Fruit fly (Drosophila melanogaster): ENCODE data around the gene Srx.
A peak's percentile ranks its signal among the peaks of the same experiment; 100 is the strongest.

Gene Srx

dm6 chrX:17881138-17882121 is 24.7 kb downstream of the Srx start (continued):
- TF ChIP-seq PHDP (tag; optimal IDR thresholded peaks at IDR 0.05) (peak; percentile 41), CG8388 (GFP tag; optimal IDR thresholded peaks at IDR 0.05) (no peak), chif (GFP tag; optimal IDR thresholded peaks at IDR 0.05) (peak in 1 of 2 experiments; percentile 15)

DNA sequence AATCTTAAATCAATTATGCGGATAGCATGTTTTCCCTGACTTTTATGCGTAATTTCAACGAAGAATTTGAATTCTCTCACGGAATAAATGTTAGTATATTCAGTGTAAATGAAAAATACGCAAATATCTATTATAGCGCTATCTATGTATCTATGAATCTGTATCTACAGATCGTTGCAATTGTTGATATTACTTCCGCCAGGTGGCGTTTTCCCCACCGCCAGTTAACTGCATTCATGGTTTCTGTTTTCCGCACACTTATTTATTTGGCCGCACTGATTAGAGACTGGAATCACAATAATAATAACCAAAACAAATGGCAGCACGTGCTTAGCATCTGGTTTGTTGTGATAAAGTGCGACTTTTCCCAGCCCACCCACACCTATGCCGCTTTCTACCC is 26.0 kb downstream of the Srx start:
- no peak for TF ChIP-seq Bgb (GFP tag; IDR thresholded peaks at IDR 0.05; ENCODE audit: partially characterized antibody)
- no peak for TF ChIP-seq ara (GFP tag; IDR thresholded peaks at IDR 0.05)
- TF ChIP-seq cwo (GFP tag; optimal IDR thresholded peaks at IDR 0.05): peak; percentile 13
- TF ChIP-seq Med (GFP tag): peak; percentile 7
- no peak for TF ChIP-seq CG12155 (GFP tag; optimal IDR thresholded peaks at IDR 0.05)
- no peak for TF ChIP-seq sob (GFP tag; IDR thresholded peaks at IDR 0.05)
- no peak for TF ChIP-seq CG1832 (GFP tag; optimal IDR thresholded peaks at IDR 0.05)
- TF ChIP-seq C15 (GFP tag; IDR thresholded peaks at IDR 0.05): no peak
- no peak for TF ChIP-seq CG7372 (GFP tag; IDR thresholded peaks at IDR 0.05)
- TF ChIP-seq CTCF (GFP tag; optimal IDR thresholded peaks at IDR 0.05): peak; percentile 86
- TF ChIP-seq Dfd (GFP tag; optimal IDR thresholded peaks at IDR 0.05): no peak

- no peak for TF ChIP-seq CG5245 (GFP tag; optimal IDR thresholded peaks at IDR 0.05)
- no peak for TF ChIP-seq Eip74EF (GFP tag; optimal IDR thresholded peaks at IDR 0.05)
- no peak for TF ChIP-seq yki (optimal IDR thresholded peaks at IDR 0.05)
- TF ChIP-seq ase (GFP tag; IDR thresholded peaks at IDR 0.05): no peak
- no peak for TF ChIP-seq nau (GFP tag; optimal IDR thresholded peaks at IDR 0.05)
- no peak for TF ChIP-seq salm (tag; optimal IDR thresholded peaks at IDR 0.05)
- TF ChIP-seq kah (GFP tag; optimal IDR thresholded peaks at IDR 0.05): no peak
- TF ChIP-seq CG11723 (GFP tag; optimal IDR thresholded peaks at IDR 0.05): no peak
- TF ChIP-seq ranshi (GFP tag; IDR thresholded peaks at IDR 0.05): no peak
- no peak for TF ChIP-seq pita (GFP tag; optimal IDR thresholded peaks at IDR 0.05)
- TF ChIP-seq Dip2 (GFP tag; IDR thresholded peaks at IDR 0.05): no peak
- TF ChIP-seq CG16815 (GFP tag; optimal IDR thresholded peaks at IDR 0.05): no peak
- TF ChIP-seq hth (optimal IDR thresholded peaks at IDR 0.05): no peak
- TF ChIP-seq CHES-1-like (GFP tag; optimal IDR thresholded peaks at IDR 0.05): no peak
- no peak for TF ChIP-seq CG17802 (tag; optimal IDR thresholded peaks at IDR 0.05)
- no peak for TF ChIP-seq CG32772 (GFP tag; IDR thresholded peaks at IDR 0.05)
- TF ChIP-seq dpn (GFP tag; optimal IDR thresholded peaks at IDR 0.05): no peak
Observed at dm6 chrX:17883418-17883817, 26.6 kb downstream of the Srx start, which contains the start of gene CG12985. CG12985 (plus strand) TSS chrX:17883718.

DNA sequence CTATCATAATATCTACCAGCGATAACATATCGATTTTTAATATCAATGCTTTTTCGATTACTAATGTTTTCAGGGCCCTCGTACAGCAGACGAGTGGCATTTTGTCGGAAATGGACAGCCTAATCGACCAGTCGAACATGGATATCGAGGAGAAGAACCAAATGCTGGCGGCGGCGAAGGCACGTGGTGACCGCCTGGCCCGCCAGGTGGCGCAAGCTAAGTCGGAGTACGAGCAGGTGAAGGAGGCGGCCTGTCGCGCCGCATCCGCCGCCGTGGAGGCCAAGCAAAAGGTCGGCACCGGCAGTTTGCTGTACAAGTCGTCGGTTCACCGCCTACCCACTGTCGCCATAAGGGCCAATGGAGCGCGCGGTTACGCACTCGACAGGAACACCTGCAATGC is 27.8 kb downstream of the Srx start:
- TF ChIP-seq Optix (GFP tag; IDR thresholded peaks at IDR 0.05): no peak
- peak; percentile 31 for TF ChIP-seq stwl (tag; optimal IDR thresholded peaks at IDR 0.05)
- TF ChIP-seq CTCF (GFP tag; optimal IDR thresholded peaks at IDR 0.05): peak; percentile 89
- 0 out of 3 replicates have a peak, but pooled peaks have one; percentile 10 for TF ChIP-seq CG2889 (GFP tag; IDR thresholded peaks at IDR 0.05)
- no peak for TF ChIP-seq Ets97D (GFP tag; optimal IDR thresholded peaks at IDR 0.05)
- TF ChIP-seq TFAM (GFP tag; optimal IDR thresholded peaks at IDR 0.05): no peak
- no peak for TF ChIP-seq lov (optimal IDR thresholded peaks at IDR 0.05)
- TF ChIP-seq lov (GFP tag; IDR thresholded peaks at IDR 0.05): 0 out of 3 replicates have a peak, but pooled peaks have one; percentile 24
- peak; percentile 53 for TF ChIP-seq Med (GFP tag)
- TF ChIP-seq CG11093 (GFP tag; IDR thresholded peaks at IDR 0.05): no peak
- TF ChIP-seq CG7786 (GFP tag; optimal IDR thresholded peaks at IDR 0.05): no peak
- 0 out of 3 replicates have a peak, but pooled peaks have one; percentile 40 for TF ChIP-seq HLH4C (GFP tag; IDR thresholded peaks at IDR 0.05; ENCODE audit: partially characterized antibody)
- no peak for TF ChIP-seq CG12104 (GFP tag; optimal IDR thresholded peaks at IDR 0.05)
- TF ChIP-seq cg (GFP tag; optimal IDR thresholded peaks at IDR 0.05): no peak
- no peak for TF ChIP-seq Jarid2 (GFP tag; optimal IDR thresholded peaks at IDR 0.05)
- peak; percentile 50; the same call in 1 of the 3 replicates for TF ChIP-seq CG6791 (GFP tag; IDR thresholded peaks at IDR 0.05; ENCODE audit: partially characterized antibody)
- TF ChIP-seq Dip2 (GFP tag; IDR thresholded peaks at IDR 0.05): no peak
- TF ChIP-seq pita (GFP tag; optimal IDR thresholded peaks at IDR 0.05): peak; percentile 24
- no peak for TF ChIP-seq CG9876 (GFP tag; optimal IDR thresholded peaks at IDR 0.05)
